Fruit fly (Drosophila melanogaster) S2 (cell line): ENCODE results near the gene CG31693.

Source experiments
- CG8478 ChIP-seq: fragments of >200 bp; optimal IDR thresholded peaks from 2 replicates; lab custom pipeline; 2018
- CTCF ChIP-seq, 2 experiments: fragments of >200 bp; optimal IDR thresholded peaks; 2 replicates each; lab custom pipeline; 2018

DNA sequence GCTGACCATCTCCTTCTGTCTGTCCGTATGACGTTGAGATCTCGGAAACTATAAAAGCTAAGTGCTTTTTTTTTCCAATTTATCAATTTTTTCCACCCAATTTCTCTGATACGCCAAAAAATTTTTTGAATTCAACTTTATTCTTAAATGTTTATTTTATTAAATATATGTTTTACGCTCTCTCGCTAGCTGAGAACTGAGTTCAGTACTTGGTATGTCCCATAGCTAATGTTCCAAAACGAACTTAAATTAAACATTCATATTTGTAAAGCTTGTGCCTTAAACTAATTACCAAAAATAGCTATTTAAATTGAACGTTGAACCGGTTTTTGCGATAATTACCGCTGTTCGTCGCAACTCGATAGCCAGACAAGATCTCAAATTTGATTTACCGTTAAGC, 22.6 kb downstream of the CG31693 start, which contains the start of gene Grl40a:
- TF ChIP-seq CG8478 (lab: Kevin White, UChicago) (no peak), CTCF (optimal IDR thresholded peaks at IDR 0.05; lab: Kevin White, UChicago) (no peak)
